Fruit fly (Drosophila melanogaster): Measurements from ENCODE around the gene CG10375.

The CG10375 gene

DNA sequence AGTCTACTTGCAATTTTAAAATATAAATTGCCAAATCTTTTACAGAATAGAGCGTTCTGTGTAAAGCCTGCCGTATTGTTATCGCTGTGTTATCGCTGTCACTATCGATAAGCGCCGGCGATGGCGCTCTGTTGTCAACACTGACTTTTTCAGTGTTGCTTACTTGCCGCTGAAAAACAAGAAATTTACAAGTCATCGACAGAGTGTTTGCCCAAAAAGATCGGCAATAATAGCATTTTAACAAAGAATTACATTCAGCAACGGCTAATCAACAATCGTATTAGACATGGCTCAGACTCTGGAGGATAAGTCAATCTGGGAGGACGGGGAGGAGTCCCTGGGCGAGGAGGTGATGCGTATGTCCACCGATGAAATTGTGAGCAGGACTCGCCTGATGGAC lies 14.8 kb upstream of the CG10375 start, which contains the start of the genes RanBP3 and Rpt5 (continued):
- TF ChIP-seq Taf1 (GFP tag; IDR thresholded peaks at IDR 0.05) (no peak), Stat92E (GFP tag; optimal IDR thresholded peaks at IDR 0.05) (peak in 1 of 3 experiments; percentile 2), slp2 (GFP tag; optimal IDR thresholded peaks at IDR 0.05) (peak; percentile 0), amos (GFP tag; IDR thresholded peaks at IDR 0.05; ENCODE audit: partially characterized antibody) (peak; percentile 86), D19B (GFP tag; optimal IDR thresholded peaks at IDR 0.05) (peak; percentile 8), dati (GFP tag; IDR thresholded peaks at IDR 0.05) (no peak), jumu (GFP tag; optimal IDR thresholded peaks at IDR 0.05) (peak; percentile 49), danr (GFP tag; IDR thresholded peaks at IDR 0.05) (no peak), gro (GFP tag; optimal IDR thresholded peaks at IDR 0.05) (peak; percentile 70), NK7.1 (GFP tag; optimal IDR thresholded peaks at IDR 0.05) (peak; percentile 41), Mad (GFP tag; optimal IDR thresholded peaks at IDR 0.05) (no peak), CG4707 (GFP tag; optimal IDR thresholded peaks at IDR 0.05) (peak; percentile 31), dmrt99B (tag; optimal IDR thresholded peaks at IDR 0.05) (no peak), ro (GFP tag; IDR thresholded peaks at IDR 0.05) (no peak), Deaf1 (tag; optimal IDR thresholded peaks at IDR 0.05) (no peak), ab (GFP tag; optimal IDR thresholded peaks at IDR 0.05) (no peak), Hr3 (GFP tag; optimal IDR thresholded peaks at IDR 0.05) (peak; percentile 19), CG6791 (GFP tag; IDR thresholded peaks at IDR 0.05; ENCODE audit: partially characterized antibody) (peak; percentile 90), CG3726 (GFP tag; IDR thresholded peaks at IDR 0.05) (no peak), CG13424 (tag; optimal IDR thresholded peaks at IDR 0.05) (peak; percentile 10), hkb (optimal IDR thresholded peaks at IDR 0.05) (no peak), hkb (GFP tag; IDR thresholded peaks at IDR 0.05) (0 out of 2 replicates have a peak, but pooled peaks have one; percentile 20), Dref (GFP tag; IDR thresholded peaks at IDR 0.05) (peak; percentile 95), Ssrp (tag; optimal IDR thresholded peaks at IDR 0.05) (no peak), Rx (GFP tag; IDR thresholded peaks at IDR 0.05) (no peak), CG5245 (GFP tag; optimal IDR thresholded peaks at IDR 0.05) (peak; percentile 7), maf-S (GFP tag; optimal IDR thresholded peaks at IDR 0.05) (peak; percentile 63), wdn (GFP tag; IDR thresholded peaks at IDR 0.05) (peak; percentile 45; the same call in 1 of the 2 replicates), tx (GFP tag; optimal IDR thresholded peaks at IDR 0.05) (peak; percentile 44), CG33213 (GFP tag; optimal IDR thresholded peaks at IDR 0.05) (peak; percentile 61), Mes4 (GFP tag; optimal IDR thresholded peaks at IDR 0.05) (peak; percentile 9), dpn (GFP tag; optimal IDR thresholded peaks at IDR 0.05) (peak; percentile 62 to 78), CG1792 (GFP tag; optimal IDR thresholded peaks at IDR 0.05) (peak; percentile 65), CG6272 (GFP tag; IDR thresholded peaks at IDR 0.05) (peak; percentile 38; the same call in 1 of the 2 replicates), Bteb2 (GFP tag; optimal IDR thresholded peaks at IDR 0.05) (peak; percentile 60), Optix (GFP tag; IDR thresholded peaks at IDR 0.05) (no peak), CG6689 (GFP tag; IDR thresholded peaks at IDR 0.05) (no peak), Kr (GFP tag; optimal IDR thresholded peaks at IDR 0.05) (no peak), CG17829 (tag; optimal IDR thresholded peaks at IDR 0.05) (peak; percentile 50), CG17385 (GFP tag; optimal IDR thresholded peaks at IDR 0.05) (no peak), pb (GFP tag; optimal IDR thresholded peaks at IDR 0.05) (peak; percentile 36), en (GFP tag; optimal IDR thresholded peaks at IDR 0.05) (no peak), emc (GFP tag; optimal IDR thresholded peaks at IDR 0.05) (no peak), ham (GFP tag; IDR thresholded peaks at IDR 0.05) (no peak), MESR4 (GFP tag; optimal IDR thresholded peaks at IDR 0.05) (peak; percentile 89), CG7372 (GFP tag; IDR thresholded peaks at IDR 0.05) (no peak), sqz (GFP tag; optimal IDR thresholded peaks at IDR 0.05) (no peak), ara (GFP tag; IDR thresholded peaks at IDR 0.05) (peak; percentile 49; the same call in 1 of the 2 replicates), lola (GFP tag; optimal IDR thresholded peaks at IDR 0.05) (no peak), h (optimal IDR thresholded peaks at IDR 0.05) (no peak), Bgb (GFP tag; IDR thresholded peaks at IDR 0.05; ENCODE audit: partially characterized antibody) (peak; percentile 90), CG7271 (tag; optimal IDR thresholded peaks at IDR 0.05) (no peak)

All from whole organism, embryonic.